Fruit fly (Drosophila melanogaster): Measurements from ENCODE around the gene Sac1.

Gene Sac1

DNA sequence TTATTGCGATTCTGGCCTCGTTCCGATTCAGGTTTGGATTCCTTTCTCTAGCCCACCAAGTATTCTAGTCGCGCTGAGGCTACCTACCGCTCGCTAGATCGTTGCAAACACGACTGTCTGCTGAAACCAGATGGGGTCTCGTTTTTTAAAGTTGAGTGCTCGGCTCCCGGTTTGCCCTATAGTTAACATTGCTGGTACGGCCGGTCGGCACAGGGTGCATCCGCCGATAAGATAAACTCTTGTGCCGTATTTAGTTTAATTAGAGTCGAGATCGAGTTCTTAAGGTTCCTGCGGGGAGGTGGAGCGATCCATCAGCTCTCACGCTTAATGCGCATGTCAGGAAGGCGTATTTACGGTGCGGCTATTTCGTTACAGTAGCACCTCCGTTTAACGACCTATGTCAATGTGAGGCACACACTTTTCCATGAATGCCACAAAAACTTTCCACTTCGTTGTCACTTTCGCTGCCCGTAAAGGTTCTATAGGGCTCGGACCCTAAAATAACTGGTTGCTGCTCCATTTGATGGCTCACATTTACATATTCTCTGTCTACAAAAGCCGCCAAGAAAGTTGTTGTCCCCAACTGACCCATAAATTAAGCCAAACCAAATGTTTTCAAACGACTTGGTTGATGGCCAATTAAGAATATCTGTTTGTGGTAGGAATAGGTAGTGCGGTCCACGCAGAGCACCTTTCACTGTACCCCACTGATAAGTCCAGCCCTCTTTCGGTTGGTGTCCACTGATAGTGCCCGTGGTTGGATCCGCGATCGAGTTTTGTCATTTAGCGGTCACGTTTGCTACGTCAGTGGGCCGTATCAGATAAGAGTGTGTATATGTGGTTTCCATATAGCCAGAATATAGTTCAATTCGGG lies 42.7 kb upstream of the Sac1 start, which contains the start of gene CG9119 (continued):
- peak; percentile 81 for TF ChIP-seq Vsx1 (GFP tag; optimal IDR thresholded peaks at IDR 0.05)
- TF ChIP-seq CG30431 (GFP tag; optimal IDR thresholded peaks at IDR 0.05), result peak; percentile 49
- TF ChIP-seq prd (optimal IDR thresholded peaks at IDR 0.05), result no peak
- TF ChIP-seq prd (GFP tag; IDR thresholded peaks at IDR 0.05), result peak; percentile 70; the same call in 2 of the 3 replicates
- peak; percentile 41; the same call in 1 of the 2 replicates for TF ChIP-seq klu (GFP tag; IDR thresholded peaks at IDR 0.05)
- peak; percentile 64 for TF ChIP-seq fu2 (GFP tag; optimal IDR thresholded peaks at IDR 0.05)
- TF ChIP-seq Opbp (GFP tag; IDR thresholded peaks at IDR 0.05; ENCODE audit: partially characterized antibody), result no peak
- peak; percentile 29; the same call in 1 of the 2 replicates for TF ChIP-seq E2f2 (GFP tag; IDR thresholded peaks at IDR 0.05)
- TF ChIP-seq oc (tag; optimal IDR thresholded peaks at IDR 0.05), result peak; percentile 40
- 0 out of 3 replicates have a peak, but pooled peaks have one; percentile 12 for TF ChIP-seq H15 (GFP tag; IDR thresholded peaks at IDR 0.05)
- TF ChIP-seq HLH3B (GFP tag; IDR thresholded peaks at IDR 0.05), result peak; percentile 39; the same call in 1 of the 2 replicates
- TF ChIP-seq D19B (GFP tag; optimal IDR thresholded peaks at IDR 0.05), result peak; percentile 69
- peak; percentile 26 for TF ChIP-seq CG10654 (GFP tag; optimal IDR thresholded peaks at IDR 0.05)
- no peak for TF ChIP-seq dati (GFP tag; IDR thresholded peaks at IDR 0.05)
- peak; percentile 33 for TF ChIP-seq CG5245 (GFP tag; optimal IDR thresholded peaks at IDR 0.05)
- peak; percentile 49 for TF ChIP-seq tx (GFP tag; optimal IDR thresholded peaks at IDR 0.05)
- no peak for TF ChIP-seq Stat92E (GFP tag; optimal IDR thresholded peaks at IDR 0.05)
- TF ChIP-seq jing (GFP tag; optimal IDR thresholded peaks at IDR 0.05), result peak; percentile 9
- TF ChIP-seq CG9437 (GFP tag; optimal IDR thresholded peaks at IDR 0.05), result peak; percentile 69
- TF ChIP-seq B-H2 (GFP tag; optimal IDR thresholded peaks at IDR 0.05), result peak; percentile 19
- TF ChIP-seq CG9609 (GFP tag; optimal IDR thresholded peaks at IDR 0.05), result peak; percentile 61
- TF ChIP-seq aop (GFP tag; IDR thresholded peaks at IDR 0.05), result no peak
- no peak for TF ChIP-seq crp (GFP tag; optimal IDR thresholded peaks at IDR 0.05)
- TF ChIP-seq pzg (GFP tag; optimal IDR thresholded peaks at IDR 0.05), result no peak
- TF ChIP-seq zfh1 (GFP tag; IDR thresholded peaks at IDR 0.05), result peak; percentile 36; the same call in 1 of the 3 replicates
- peak; percentile 22 for TF ChIP-seq Dad (GFP tag; optimal IDR thresholded peaks at IDR 0.05)
- peak; percentile 74 for TF ChIP-seq CG18262 (tag; optimal IDR thresholded peaks at IDR 0.05)
- peak; percentile 71 for TF ChIP-seq Antp (GFP tag; optimal IDR thresholded peaks at IDR 0.05)
- TF ChIP-seq Asciz (GFP tag; optimal IDR thresholded peaks at IDR 0.05), result peak; percentile 11
- peak; percentile 37 for TF ChIP-seq bab2 (GFP tag; optimal IDR thresholded peaks at IDR 0.05)
- TF ChIP-seq sima (GFP tag; optimal IDR thresholded peaks at IDR 0.05), result no peak
- TF ChIP-seq Xrp1 (GFP tag; IDR thresholded peaks at IDR 0.05), result 0 out of 2 replicates have a peak, but pooled peaks have one; percentile 31
- TF ChIP-seq nau (GFP tag; optimal IDR thresholded peaks at IDR 0.05), result peak; percentile 51
- TF ChIP-seq CG11247 (GFP tag; IDR thresholded peaks at IDR 0.05), result 0 out of 2 replicates have a peak, but pooled peaks have one; percentile 10
- peak; percentile 72 for TF ChIP-seq Ptx1 (GFP tag; IDR thresholded peaks at IDR 0.05)
- peak; percentile 37 for TF ChIP-seq CG11723 (GFP tag; optimal IDR thresholded peaks at IDR 0.05)
- TF ChIP-seq CG1602 (GFP tag; optimal IDR thresholded peaks at IDR 0.05), result peak; percentile 36
- TF ChIP-seq nom (GFP tag; optimal IDR thresholded peaks at IDR 0.05), result peak; percentile 11
- TF ChIP-seq CG17568 (GFP tag; optimal IDR thresholded peaks at IDR 0.05), result no peak
- peak; percentile 50 for TF ChIP-seq CG13894 (tag; optimal IDR thresholded peaks at IDR 0.05)
- TF ChIP-seq lab (GFP tag; optimal IDR thresholded peaks at IDR 0.05), result peak; percentile 70
- peak; percentile 74 for TF ChIP-seq CG10209 (GFP tag; optimal IDR thresholded peaks at IDR 0.05)
- no peak for TF ChIP-seq ci (GFP tag; IDR thresholded peaks at IDR 0.05)
- TF ChIP-seq gro (GFP tag; optimal IDR thresholded peaks at IDR 0.05), result no peak
- peak; percentile 72 for TF ChIP-seq Oli (tag; optimal IDR thresholded peaks at IDR 0.05)
- peak; percentile 61 for TF ChIP-seq esg (GFP tag; conservative IDR thresholded peaks at IDR 0.05)
- no peak for TF ChIP-seq D (optimal IDR thresholded peaks at IDR 0.05)
- peak; percentile 48 for TF ChIP-seq D (GFP tag; optimal IDR thresholded peaks at IDR 0.05)

Data from whole organism, embryonic.